Worm (Caenorhabditis elegans): ENCODE measurements around the gene unc-50.

DNA sequence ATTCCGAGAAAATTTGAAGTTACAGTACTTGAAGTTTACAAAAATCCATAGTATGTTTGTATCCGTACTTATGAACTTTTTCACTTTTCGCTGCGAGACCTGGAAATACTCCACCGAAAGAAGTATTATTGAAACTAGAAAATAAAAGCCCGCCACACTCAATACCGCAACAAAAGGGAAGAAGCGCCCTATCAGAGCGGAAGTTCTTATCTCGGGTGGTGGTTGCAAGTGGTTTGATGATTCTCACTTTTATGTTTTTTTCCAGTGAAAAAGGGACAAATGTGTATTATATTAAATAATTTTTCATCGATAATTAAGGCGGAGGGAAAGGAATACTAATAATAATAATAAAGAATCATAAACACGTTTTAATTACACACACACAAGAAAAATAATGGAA, 3.7 kb downstream of the unc-50 start:
- TF ChIP-seq dao-5 (tag; optimal IDR thresholded peaks at IDR 0.05) (no peak), W03F9.2 (tag; optimal IDR thresholded peaks at IDR 0.05) (no peak)
